Fruit fly (Drosophila melanogaster) whole organism, embryonic: ENCODE results near the gene CG43845.

ENCODE experiments used
- CG11247 ChIP-seq: fragments of 200-800 bp; sonication (Bioruptor generic); IDR thresholded peaks from 2 replicates; pipeline ENCODE4 v1.3.6; 2022; ENCODE audit warnings: missing biosample characterization, missing genetic modification characterization
- CG11456 ChIP-seq: fragments of 200-800 bp; sonication (Bioruptor generic); IDR thresholded peaks from 3 replicates; pipeline ENCODE4 v1.3.6; 2022; ENCODE audit warnings: missing biosample characterization, missing genetic modification characterization
- CG17361 ChIP-seq: fragments of 200-800 bp; sonication (Bioruptor generic); IDR thresholded peaks from 3 replicates; pipeline ENCODE4 v1.3.6; 2022; ENCODE audit warnings: missing biosample characterization, missing genetic modification characterization
- CG17568 ChIP-seq: fragments of 200-800 bp; sonication (Bioruptor generic); optimal IDR thresholded peaks from 2 replicates; lab custom pipeline; 2018; ENCODE audit warnings: missing biosample characterization, mild to moderate bottlenecking, missing genetic modification characterization, moderate library complexity
- CG17612 ChIP-seq: fragments of 200-800 bp; sonication (Bioruptor generic); IDR thresholded peaks from 2 replicates; pipeline ENCODE4 v1.3.6; 2022; ENCODE audit warnings: missing biosample characterization, missing genetic modification characterization
- CG18764 ChIP-seq: fragments of 200-800 bp; sonication (Bioruptor generic); optimal IDR thresholded peaks from 3 replicates; lab custom pipeline; 2016; ENCODE audit warnings: missing biosample characterization, missing genetic modification characterization
- CG31388 ChIP-seq: fragments of 200-800 bp; sonication (Bioruptor generic); optimal IDR thresholded peaks from 2 replicates; lab custom pipeline; 2016; ENCODE audit warnings: missing biosample characterization, missing genetic modification characterization
- CG3407 ChIP-seq: fragments of 200-800 bp; sonication (Bioruptor generic); optimal IDR thresholded peaks from 2 replicates; lab custom pipeline; 2018; ENCODE audit warnings: missing biosample characterization, mild to moderate bottlenecking, missing genetic modification characterization
- CG3995 ChIP-seq: fragments of 200-800 bp; sonication (Bioruptor generic); optimal IDR thresholded peaks from 3 replicates; lab custom pipeline; 2016; ENCODE audit warnings: missing biosample characterization, missing genetic modification characterization
- CG4707 ChIP-seq: fragments of 200-800 bp; sonication (Bioruptor generic); optimal IDR thresholded peaks from 2 replicates; lab custom pipeline; 2018; ENCODE audit warnings: missing biosample characterization, mild to moderate bottlenecking, missing genetic modification characterization, moderate library complexity
- CG4854 ChIP-seq: fragments of 200-800 bp; sonication (Bioruptor generic); optimal IDR thresholded peaks from 2 replicates; lab custom pipeline; 2016; ENCODE audit warnings: missing biosample characterization, missing genetic modification characterization, inconsistent platforms
- CG6254 ChIP-seq: fragments of 200-800 bp; sonication (Bioruptor generic); optimal IDR thresholded peaks from 3 replicates; lab custom pipeline; 2017; ENCODE audit warnings: mild to moderate bottlenecking, missing biosample characterization, missing genetic modification reagents, missing genetic modification characterization
- CG6272 ChIP-seq: fragments of 200-800 bp; sonication (Bioruptor generic); IDR thresholded peaks from 2 replicates; pipeline ENCODE4 v1.3.6; 2022; ENCODE audit warnings: missing biosample characterization, missing genetic modification characterization
- CG6854 ChIP-seq: fragments of 200-800 bp; sonication (Bioruptor generic); optimal IDR thresholded peaks from 3 replicates; lab custom pipeline; 2017; ENCODE audit warnings: missing biosample characterization, mild to moderate bottlenecking, missing genetic modification characterization
- CG8089 ChIP-seq: fragments of 200-800 bp; sonication (Bioruptor generic); optimal IDR thresholded peaks from 3 replicates; lab custom pipeline; 2016; ENCODE audit warnings: missing biosample characterization, missing genetic modification characterization
- Dref ChIP-seq: fragments of 200-800 bp; sonication (Bioruptor generic); IDR thresholded peaks from 2 replicates; pipeline ENCODE4 v1.3.6; 2022; ENCODE audit warnings: missing biosample characterization, missing genetic modification characterization
- E2f2 ChIP-seq: fragments of 200-800 bp; sonication (Bioruptor generic); IDR thresholded peaks from 2 replicates; pipeline ENCODE4 v1.3.6; 2022; ENCODE audit warnings: missing biosample characterization, missing genetic modification characterization
- Eip74EF ChIP-seq, 2 experiments: fragments of 200-800 bp in 1 of 2; fragments of >200 bp in 1 of 2; sonication (Bioruptor generic) in 1 of 2; optimal IDR thresholded peaks; 2 replicates each; lab custom pipeline; 2017 to 2019; ENCODE audit warnings: missing biosample characterization in 2 of 2, missing genetic modification characterization in 2 of 2, mild to moderate bottlenecking in 1 of 2, moderate library complexity in 1 of 2
- Ets97D ChIP-seq: fragments of 200-800 bp; sonication (Bioruptor generic); optimal IDR thresholded peaks from 3 replicates; lab custom pipeline; 2016; ENCODE audit warnings: missing biosample characterization, missing genetic modification characterization
- Fer1 ChIP-seq: fragments of 200-800 bp; sonication (Bioruptor generic); optimal IDR thresholded peaks from 2 replicates; lab custom pipeline; 2017; ENCODE audit warnings: missing biosample characterization, mild to moderate bottlenecking, missing genetic modification characterization
- Hey ChIP-seq: fragments of 200-800 bp; sonication (Bioruptor generic); optimal IDR thresholded peaks from 3 replicates; lab custom pipeline; 2018; ENCODE audit warnings: missing biosample characterization, mild to moderate bottlenecking, missing genetic modification characterization
- MTF-1 ChIP-seq: fragments of 200-800 bp; sonication (Bioruptor generic); optimal IDR thresholded peaks from 2 replicates; lab custom pipeline; 2018; ENCODE audit warnings: missing biosample characterization, mild to moderate bottlenecking, missing genetic modification characterization, borderline replicate concordance
- Meics ChIP-seq: fragments of 200-800 bp; sonication (Bioruptor generic); optimal IDR thresholded peaks from 2 replicates; lab custom pipeline; 2017; ENCODE audit warnings: missing biosample characterization, mild to moderate bottlenecking, missing genetic modification characterization
- Nf-YB ChIP-seq: fragments of 200-800 bp; sonication (Bioruptor generic); optimal IDR thresholded peaks from 3 replicates; lab custom pipeline; 2019; ENCODE audit warnings: missing biosample characterization, mild to moderate bottlenecking, missing genetic modification characterization, moderate library complexity
- Spps ChIP-seq: fragments of 200-800 bp; sonication (Bioruptor generic); optimal IDR thresholded peaks from 2 replicates; lab custom pipeline; 2018; ENCODE audit warnings: missing biosample characterization, mild to moderate bottlenecking, missing genetic modification characterization
- TFAM ChIP-seq: fragments of 200-800 bp; sonication (Bioruptor generic); optimal IDR thresholded peaks from 2 replicates; lab custom pipeline; 2017; ENCODE audit warnings: missing biosample characterization, missing genetic modification characterization, inconsistent platforms
- bbx ChIP-seq: fragments of 200-800 bp; sonication (Bioruptor generic); IDR thresholded peaks from 2 replicates; pipeline ENCODE4 v1.3.6; 2022; ENCODE audit warnings: missing biosample characterization, missing genetic modification characterization; ENCODE audit not compliant: partially characterized antibody
- bigmax ChIP-seq: fragments of 200-800 bp; sonication (Bioruptor generic); optimal IDR thresholded peaks from 2 replicates; lab custom pipeline; 2018; ENCODE audit warnings: missing biosample characterization, mild to moderate bottlenecking, missing genetic modification characterization
- cas ChIP-seq: fragments of 200-800 bp; sonication (Bioruptor generic); IDR thresholded peaks from 2 replicates; pipeline ENCODE4 v1.3.6; 2022; ENCODE audit warnings: missing biosample characterization, missing genetic modification characterization
- cato ChIP-seq: fragments of 200-800 bp; sonication (Bioruptor generic); optimal IDR thresholded peaks from 2 replicates; lab custom pipeline; 2016; ENCODE audit warnings: missing biosample characterization, missing genetic modification characterization, borderline replicate concordance
- corto ChIP-seq: fragments of 200-800 bp; sonication (Bioruptor generic); optimal IDR thresholded peaks from 2 replicates; lab custom pipeline; 2016; ENCODE audit warnings: missing biosample characterization, mild to moderate bottlenecking, missing genetic modification characterization, moderate library complexity
- crol ChIP-seq: fragments of 200-800 bp; sonication (Bioruptor generic); IDR thresholded peaks from 2 replicates; pipeline ENCODE4 v1.3.6; 2022; ENCODE audit warnings: missing biosample characterization, missing genetic modification characterization
- dati ChIP-seq: fragments of 200-800 bp; sonication (Bioruptor generic); IDR thresholded peaks from 2 replicates; pipeline ENCODE4 v1.3.6; 2022; ENCODE audit warnings: missing biosample characterization, missing genetic modification characterization
- dmrt11E ChIP-seq: fragments of 200-800 bp; sonication (Bioruptor generic); optimal IDR thresholded peaks from 3 replicates; lab custom pipeline; 2018; ENCODE audit warnings: missing biosample characterization, mild to moderate bottlenecking, missing genetic modification characterization, moderate library complexity
- gce ChIP-seq: fragments of 200-800 bp; sonication (Bioruptor generic); IDR thresholded peaks from 3 replicates; pipeline ENCODE4 v1.3.6; 2022; ENCODE audit warnings: missing biosample characterization, missing genetic modification characterization
- grau ChIP-seq: fragments of 200-800 bp; optimal IDR thresholded peaks from 3 replicates; lab custom pipeline; 2019; ENCODE audit warnings: missing biosample characterization, mild to moderate bottlenecking, missing genetic modification characterization, moderate library complexity
- h ChIP-seq: fragments of >200 bp; optimal IDR thresholded peaks from 2 replicates; lab custom pipeline; 2017
- hb ChIP-seq: fragments of 200-800 bp; sonication (Bioruptor generic); IDR thresholded peaks from 3 replicates; pipeline ENCODE4 v1.3.6; 2022; ENCODE audit warnings: missing biosample characterization, missing genetic modification characterization; ENCODE audit not compliant: partially characterized antibody
- hkb ChIP-seq, 2 experiments: fragments of 200-800 bp in 1 of 2; fragments of >200 bp in 1 of 2; sonication (Bioruptor generic) in 1 of 2; IDR thresholded peaks in 1 of 2; optimal IDR thresholded peaks in 1 of 2; 2 replicates each; pipeline versions ENCODE4 v1.3.6 to Lab custom; 2017 to 2022; ENCODE audit warnings: missing biosample characterization in 1 of 2, missing genetic modification characterization in 1 of 2
- jigr1 ChIP-seq: fragments of 200-800 bp; sonication (Bioruptor generic); IDR thresholded peaks from 3 replicates; pipeline ENCODE4 v1.3.6; 2022; ENCODE audit warnings: missing biosample characterization, missing genetic modification characterization
- kah ChIP-seq: fragments of 200-800 bp; sonication (Bioruptor generic); optimal IDR thresholded peaks from 2 replicates; lab custom pipeline; 2018; ENCODE audit warnings: missing biosample characterization, mild to moderate bottlenecking, missing genetic modification characterization
- lov ChIP-seq, 2 experiments: fragments of 200-800 bp in 1 of 2; fragments of >200 bp in 1 of 2; sonication (Bioruptor generic) in 1 of 2; IDR thresholded peaks in 1 of 2; optimal IDR thresholded peaks in 1 of 2; 2 replicates in 1 of 2; 3 replicates in 1 of 2; pipeline versions ENCODE4 v1.3.6 to Lab custom; 2017 to 2022; ENCODE audit warnings: missing biosample characterization in 1 of 2, missing genetic modification characterization in 1 of 2
- sc ChIP-seq, 3 experiments: fragments of >200 bp in 2 of 3; fragments of 200-800 bp in 1 of 3; sonication (Bioruptor generic) in 1 of 3; optimal IDR thresholded peaks; 2 replicates in 2 of 3; 3 replicates in 1 of 3; lab custom pipeline; 2017; ENCODE audit warnings: mild to moderate bottlenecking in 1 of 3, missing biosample characterization in 1 of 3, missing genetic modification characterization in 1 of 3, missing genetic modification reagents in 1 of 3
- sna ChIP-seq: fragments of 200-800 bp; sonication (Bioruptor generic); IDR thresholded peaks from 2 replicates; pipeline ENCODE4 v1.3.6; 2022; ENCODE audit warnings: missing biosample characterization, missing genetic modification characterization; ENCODE audit not compliant: partially characterized antibody
- trem ChIP-seq: fragments of 200-800 bp; optimal IDR thresholded peaks from 3 replicates; lab custom pipeline; 2019; ENCODE audit warnings: missing biosample characterization, mild to moderate bottlenecking, missing genetic modification characterization, moderate library complexity
- tx ChIP-seq: fragments of 200-800 bp; sonication (Bioruptor generic); optimal IDR thresholded peaks from 2 replicates; lab custom pipeline; 2016; ENCODE audit warnings: missing biosample characterization, missing genetic modification characterization
- zen2 ChIP-seq: fragments of 200-800 bp; sonication (Bioruptor generic); IDR thresholded peaks from 3 replicates; pipeline ENCODE4 v1.3.6; 2022; ENCODE audit warnings: missing biosample characterization, missing genetic modification characterization; ENCODE audit not compliant: partially characterized antibody
- zfh1 ChIP-seq: fragments of 200-800 bp; sonication (Bioruptor generic); IDR thresholded peaks from 3 replicates; pipeline ENCODE4 v1.3.6; 2022; ENCODE audit warnings: missing biosample characterization, missing genetic modification characterization

CG43845 gene

dm6 chr3R:5547464-5547943 is 24.6 kb upstream of the CG43845 start, which contains the start of gene CG2519 (continued):
- TF ChIP-seq cato (GFP tag; lab: Kevin White, UChicago): no peak
- peak; percentile 22 for TF ChIP-seq tx (GFP tag; lab: Kevin White, UChicago)
- no peak for TF ChIP-seq h (lab: Kevin White, UChicago)
- no peak for TF ChIP-seq corto (GFP tag; lab: Kevin White, UChicago)
- peak; percentile 33; the same call in 1 of the 2 replicates for TF ChIP-seq cas (GFP tag; lab: Robert Waterston, UW)
- TF ChIP-seq kah (GFP tag; lab: Kevin White, UChicago): peak; percentile 56
- TF ChIP-seq Dref: peak; percentile 95
- TF ChIP-seq jigr1: peak; percentile 52; the same call in 1 of the 3 replicates
- TF ChIP-seq MTF-1 (GFP tag; lab: Kevin White, UChicago): peak; percentile 53
- no peak for TF ChIP-seq CG17568 (GFP tag; lab: Kevin White, UChicago)
- 0 out of 2 replicates have a peak, but pooled peaks have one; percentile 18 for TF ChIP-seq CG17612 (GFP tag; lab: Robert Waterston, UW)
- TF ChIP-seq CG4854 (GFP tag; lab: Kevin White, UChicago): no peak
- TF ChIP-seq CG8089 (GFP tag; lab: Kevin White, UChicago): peak; percentile 3
- TF ChIP-seq hkb (optimal IDR thresholded peaks at IDR 0.05; lab: Kevin White, UChicago): no peak
- TF ChIP-seq hkb (GFP tag; IDR thresholded peaks at IDR 0.05; lab: Robert Waterston, UW): no peak
- no peak for TF ChIP-seq Eip74EF (GFP tag; optimal IDR thresholded peaks at IDR 0.05; lab: Kevin White, UChicago)
- peak; percentile 61 for TF ChIP-seq E2f2
- no peak for TF ChIP-seq sc (optimal IDR thresholded peaks at IDR 0.05; lab: Kevin White, UChicago)
- no peak for TF ChIP-seq sc (GFP tag; optimal IDR thresholded peaks at IDR 0.05; lab: Kevin White, UChicago)
- peak; percentile 61 for TF ChIP-seq CG18764 (GFP tag; lab: Kevin White, UChicago)
- TF ChIP-seq bbx: peak; percentile 98
- peak; percentile 77 for TF ChIP-seq Ets97D (GFP tag; lab: Kevin White, UChicago)
- TF ChIP-seq CG17361 (GFP tag; lab: Robert Waterston, UW): no peak
- peak; percentile 85 for TF ChIP-seq hb (GFP tag; lab: Robert Waterston, UW)
- no peak for TF ChIP-seq gce (GFP tag; lab: Robert Waterston, UW)
- TF ChIP-seq Fer1 (GFP tag; lab: Kevin White, UChicago): peak; percentile 73
- TF ChIP-seq CG31388 (GFP tag; lab: Kevin White, UChicago): no peak
- peak; percentile 64 for TF ChIP-seq CG11247 (GFP tag; lab: Robert Waterston, UW)
- peak; percentile 66 for TF ChIP-seq zfh1 (GFP tag; lab: Robert Waterston, UW)
- TF ChIP-seq Spps (tag; lab: Kevin White, UChicago): no peak
- TF ChIP-seq crol (GFP tag; lab: Robert Waterston, UW): no peak
- peak; percentile 71 for TF ChIP-seq CG3995 (GFP tag; lab: Kevin White, UChicago)
- TF ChIP-seq Meics (GFP tag; lab: Kevin White, UChicago): no peak
- no peak for TF ChIP-seq CG6854 (GFP tag; lab: Kevin White, UChicago)
- peak; percentile 21 for TF ChIP-seq CG6254
- TF ChIP-seq sna: peak; percentile 87
- TF ChIP-seq CG6272 (GFP tag; lab: Robert Waterston, UW): peak; percentile 36; the same call in 1 of the 2 replicates
- no peak for TF ChIP-seq TFAM (GFP tag; lab: Kevin White, UChicago)
- TF ChIP-seq dati (GFP tag; lab: Robert Waterston, UW): peak; percentile 55; the same call in 1 of the 2 replicates
- TF ChIP-seq Hey (tag; lab: Kevin White, UChicago): no peak
- TF ChIP-seq grau (tag; lab: Kevin White, UChicago): no peak
- TF ChIP-seq CG11456 (GFP tag; lab: Robert Waterston, UW): peak; percentile 85
- TF ChIP-seq zen2 (GFP tag; lab: Robert Waterston, UW): peak; percentile 80; the same call in 2 of the 3 replicates
- no peak for TF ChIP-seq CG4707 (GFP tag; lab: Kevin White, UChicago)
- peak; percentile 66 for TF ChIP-seq bigmax (GFP tag; lab: Kevin White, UChicago)
- no peak for TF ChIP-seq lov (optimal IDR thresholded peaks at IDR 0.05; lab: Kevin White, UChicago)
- 0 out of 3 replicates have a peak, but pooled peaks have one; percentile 53 for TF ChIP-seq lov (GFP tag; IDR thresholded peaks at IDR 0.05; lab: Robert Waterston, UW)
- TF ChIP-seq trem: peak; percentile 55
- no peak for TF ChIP-seq CG3407 (GFP tag; lab: Kevin White, UChicago)
- peak; percentile 21 for TF ChIP-seq dmrt11E (tag; lab: Kevin White, UChicago)
- no peak for TF ChIP-seq Nf-YB (GFP tag; lab: Kevin White, UChicago)
